Comparison of ENCODE assay signal across 3 fruit fly cellular contexts in the genomic region with DNA sequence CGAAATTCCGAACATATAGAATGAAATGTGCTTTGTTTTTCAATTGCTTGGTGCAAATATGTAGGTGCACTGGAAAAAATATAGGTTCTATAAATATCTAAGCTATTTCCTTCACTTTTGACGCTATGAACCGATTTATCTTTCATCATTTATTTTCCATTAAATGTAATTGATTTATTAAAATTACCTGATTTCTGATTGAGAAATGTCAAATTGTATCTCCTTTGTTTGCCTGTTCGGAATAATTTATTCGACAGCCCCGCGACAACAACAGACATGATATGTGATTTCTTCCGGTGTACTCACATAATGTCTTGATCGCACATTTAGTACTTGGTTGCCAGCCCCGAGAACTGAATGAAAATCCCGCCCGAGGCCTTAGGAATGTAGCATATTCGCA.
TF ChIP-seq lines count a peak whose summit lies in the region.

No protein-coding gene starts in this region.

- no peak for TF ChIP-seq CTCF in whole organism, embryonic (GFP tag; optimal IDR thresholded peaks at IDR 0.05; lab: Kevin White, UChicago)

TF ChIP-seq in whole organism, embryonic, 481 proteins besides CTCF, POLR2A, EP300 and RAD21 (continues in another document):
- TF ChIP-seq sd (tag; optimal IDR thresholded peaks at IDR 0.05; lab: Kevin White, UChicago) (no peak), CG11695 (GFP tag; IDR thresholded peaks at IDR 0.05; lab: Robert Waterston, UW) (peak; percentile 47; the same call in 1 of the 3 replicates), CG4854 (GFP tag; optimal IDR thresholded peaks at IDR 0.05; lab: Kevin White, UChicago) (no peak), Hsf (GFP tag; optimal IDR thresholded peaks at IDR 0.05; lab: Kevin White, UChicago) (peak; percentile 4), NC2α (GFP tag; optimal IDR thresholded peaks at IDR 0.05; lab: Kevin White, UChicago) (no peak), CkIIα-i1 (GFP tag; IDR thresholded peaks at IDR 0.05; lab: Robert Waterston, UW) (no peak), nerfin-1 (tag; optimal IDR thresholded peaks at IDR 0.05; lab: Kevin White, UChicago) (no peak), crp (GFP tag; optimal IDR thresholded peaks at IDR 0.05; lab: Kevin White, UChicago) (no peak), aop (GFP tag; IDR thresholded peaks at IDR 0.05; lab: Robert Waterston, UW) (no peak), hbn (GFP tag; IDR thresholded peaks at IDR 0.05; lab: Robert Waterston, UW; ENCODE audit: partially characterized antibody) (no peak), CG11723 (GFP tag; optimal IDR thresholded peaks at IDR 0.05; lab: Kevin White, UChicago) (no peak), CG10274 (GFP tag; optimal IDR thresholded peaks at IDR 0.05; lab: Kevin White, UChicago) (peak; percentile 9), gro (GFP tag; optimal IDR thresholded peaks at IDR 0.05; lab: Kevin White, UChicago) (no peak), CG11560 (tag; IDR thresholded peaks at IDR 0.05; lab: Robert Waterston, UW) (peak; percentile 24; the same call in 1 of the 3 replicates), vvl (GFP tag; IDR thresholded peaks at IDR 0.05; lab: Robert Waterston, UW) (no peak), eyg (GFP tag; optimal IDR thresholded peaks at IDR 0.05; lab: Kevin White, UChicago) (no peak), Ssrp (tag; optimal IDR thresholded peaks at IDR 0.05; lab: Kevin White, UChicago) (no peak), Doc3 (GFP tag; IDR thresholded peaks at IDR 0.05; lab: Robert Waterston, UW; ENCODE audit: partially characterized antibody) (no peak), CG18011 (GFP tag; optimal IDR thresholded peaks at IDR 0.05; lab: Kevin White, UChicago) (no peak), CG4617 (GFP tag; optimal IDR thresholded peaks at IDR 0.05; lab: Kevin White, UChicago; ENCODE audit: borderline replicate concordance) (no peak), Fer2 (tag; optimal IDR thresholded peaks at IDR 0.05; lab: Kevin White, UChicago) (no peak), Usf (GFP tag; optimal IDR thresholded peaks at IDR 0.05; lab: Kevin White, UChicago) (no peak), CG10147 (GFP tag; optimal IDR thresholded peaks at IDR 0.05; lab: Kevin White, UChicago) (peak; percentile 66), gcm (GFP tag; optimal IDR thresholded peaks at IDR 0.05; lab: Kevin White, UChicago) (no peak), Antp (GFP tag; optimal IDR thresholded peaks at IDR 0.05; lab: Kevin White, UChicago) (no peak), Eip74EF (GFP tag; optimal IDR thresholded peaks at IDR 0.05; lab: Kevin White, UChicago) (no peak), CG11398 (GFP tag; optimal IDR thresholded peaks at IDR 0.05; lab: Kevin White, UChicago) (no peak), CG2712 (tag; optimal IDR thresholded peaks at IDR 0.05; lab: Kevin White, UChicago) (peak; percentile 39), CG5180 (GFP tag; optimal IDR thresholded peaks at IDR 0.05; lab: Kevin White, UChicago) (no peak)

TF ChIP-seq in whole organism, prepupa, 60 proteins besides CTCF, POLR2A, EP300 and RAD21 (continues in another document):
- peak; percentile 77 for TF ChIP-seq Eip78C (GFP tag; lab: Kevin White, UChicago)
- peak; percentile 19 for TF ChIP-seq CG10631 (GFP tag; optimal IDR thresholded peaks at IDR 0.05; lab: Kevin White, UChicago)
- TF ChIP-seq CG6808 (GFP tag; optimal IDR thresholded peaks at IDR 0.05; lab: Kevin White, UChicago), result no peak
- no peak for TF ChIP-seq vri (GFP tag; optimal IDR thresholded peaks at IDR 0.05; lab: Kevin White, UChicago)
- no peak for TF ChIP-seq Hr38 (GFP tag; optimal IDR thresholded peaks at IDR 0.05; lab: Kevin White, UChicago)
- TF ChIP-seq topi (GFP tag; optimal IDR thresholded peaks at IDR 0.05; lab: Kevin White, UChicago), result no peak
- TF ChIP-seq dsx (GFP tag; optimal IDR thresholded peaks at IDR 0.05; lab: Kevin White, UChicago; ENCODE audit: poor library complexity, severe bottlenecking), result peak; percentile 38
- TF ChIP-seq fd85E (GFP tag; optimal IDR thresholded peaks at IDR 0.05; lab: Kevin White, UChicago), result no peak
- TF ChIP-seq CG15336 (GFP tag; IDR thresholded peaks at IDR 0.05; lab: Robert Waterston, UW), result peak; percentile 46; the same call in 1 of the 2 replicates
- peak; percentile 19; the same call in 1 of the 2 replicates for TF ChIP-seq Gug (GFP tag; IDR thresholded peaks at IDR 0.05; lab: Robert Waterston, UW)
- no peak for TF ChIP-seq CG8319 (GFP tag; optimal IDR thresholded peaks at IDR 0.05; lab: Kevin White, UChicago)
- no peak for TF ChIP-seq dac (GFP tag; optimal IDR thresholded peaks at IDR 0.05; lab: Kevin White, UChicago)
- no peak for TF ChIP-seq Ets96B (tag; optimal IDR thresholded peaks at IDR 0.05; lab: Kevin White, UChicago)
- TF ChIP-seq CG11902 (GFP tag; optimal IDR thresholded peaks at IDR 0.05; lab: Kevin White, UChicago), result no peak
- TF ChIP-seq Blimp-1 (GFP tag; optimal IDR thresholded peaks at IDR 0.05; lab: Kevin White, UChicago), result no peak
- no peak for TF ChIP-seq spab (GFP tag; optimal IDR thresholded peaks at IDR 0.05; lab: Kevin White, UChicago)
- no peak for TF ChIP-seq fkh (GFP tag; optimal IDR thresholded peaks at IDR 0.05; lab: Kevin White, UChicago)
- no peak for TF ChIP-seq CG8632 (GFP tag; optimal IDR thresholded peaks at IDR 0.05; lab: Kevin White, UChicago)
- no peak for TF ChIP-seq Eip93F (GFP tag; optimal IDR thresholded peaks at IDR 0.05; lab: Kevin White, UChicago)
- TF ChIP-seq CG6276 (GFP tag; optimal IDR thresholded peaks at IDR 0.05; lab: Kevin White, UChicago), result no peak
- no peak for TF ChIP-seq Eip75B (GFP tag; optimal IDR thresholded peaks at IDR 0.05; lab: Kevin White, UChicago)
- TF ChIP-seq CG3919 (GFP tag; optimal IDR thresholded peaks at IDR 0.05; lab: Kevin White, UChicago), result peak; percentile 6
- no peak for TF ChIP-seq ss (GFP tag; optimal IDR thresholded peaks at IDR 0.05; lab: Kevin White, UChicago)
- TF ChIP-seq CG16779 (tag; optimal IDR thresholded peaks at IDR 0.05; lab: Kevin White, UChicago), result no peak
- no peak for TF ChIP-seq OdsH (GFP tag; optimal IDR thresholded peaks at IDR 0.05; lab: Kevin White, UChicago)
- peak; percentile 23 for TF ChIP-seq Lpt (GFP tag; optimal IDR thresholded peaks at IDR 0.05; lab: Kevin White, UChicago)
- TF ChIP-seq CG7368 (GFP tag; optimal IDR thresholded peaks at IDR 0.05; lab: Kevin White, UChicago), result no peak
- no peak for TF ChIP-seq CG6792 (GFP tag; optimal IDR thresholded peaks at IDR 0.05; lab: Kevin White, UChicago)
- no peak for TF ChIP-seq CG4318 (GFP tag; optimal IDR thresholded peaks at IDR 0.05; lab: Kevin White, UChicago)
- no peak for TF ChIP-seq esn (GFP tag; optimal IDR thresholded peaks at IDR 0.05; lab: Kevin White, UChicago)
- TF ChIP-seq CG1621 (tag; optimal IDR thresholded peaks at IDR 0.05; lab: Kevin White, UChicago), result no peak
- no peak for TF ChIP-seq CG3032 (tag; optimal IDR thresholded peaks at IDR 0.05; lab: Kevin White, UChicago)

TF ChIP-seq in whole organism, pupa, 21 proteins besides CTCF, POLR2A, EP300 and RAD21:
- TF ChIP-seq gl (tag; optimal IDR thresholded peaks at IDR 0.05; lab: Kevin White, UChicago) (no peak), fd96Ca (GFP tag; IDR thresholded peaks at IDR 0.05; lab: Robert Waterston, UW) (0 out of 3 replicates have a peak, but pooled peaks have one; percentile 23), CG8159 (tag; optimal IDR thresholded peaks at IDR 0.05; lab: Kevin White, UChicago) (peak; percentile 40), Pif1B (GFP tag; optimal IDR thresholded peaks at IDR 0.05; lab: Kevin White, UChicago) (no peak), CG32121 (GFP tag; IDR thresholded peaks at IDR 0.05; lab: Robert Waterston, UW) (peak; percentile 45; the same call in 1 of the 2 replicates), CG8301 (tag; optimal IDR thresholded peaks at IDR 0.05; lab: Kevin White, UChicago) (peak; percentile 42), Pif1A (GFP tag; optimal IDR thresholded peaks at IDR 0.05; lab: Kevin White, UChicago) (peak; percentile 43), CG4496 (GFP tag; IDR thresholded peaks at IDR 0.05; lab: Robert Waterston, UW) (peak; percentile 35; the same call in 1 of the 3 replicates), EcR (GFP tag; optimal IDR thresholded peaks at IDR 0.05; lab: Kevin White, UChicago) (no peak), CG10348 (GFP tag; IDR thresholded peaks at IDR 0.05; lab: Robert Waterston, UW) (peak; percentile 27; the same call in 1 of the 2 replicates), Snoo (tag; optimal IDR thresholded peaks at IDR 0.05; lab: Kevin White, UChicago) (no peak)
